Fruit fly (Drosophila melanogaster) whole organism, prepupa: ENCODE results near the gene CG32271.
A peak's percentile ranks its signal among the peaks of the same experiment; 100 is the strongest.

ENCODE experiments used
- CG10631 ChIP-seq: fragments of 200-800 bp; sonication (Bioruptor generic); optimal IDR thresholded peaks from 2 replicates; lab custom pipeline; 2016; ENCODE audit warnings: missing biosample characterization, missing genetic modification characterization
- CG10669 ChIP-seq: fragments of 200-800 bp; sonication (Bioruptor generic); optimal IDR thresholded peaks from 3 replicates; lab custom pipeline; 2018; ENCODE audit warnings: missing biosample characterization, mild to moderate bottlenecking, missing genetic modification characterization, moderate library complexity
- CG11762 ChIP-seq: fragments of 200-800 bp; sonication (Bioruptor generic); optimal IDR thresholded peaks from 3 replicates; lab custom pipeline; 2016; ENCODE audit warnings: missing biosample characterization, missing genetic modification characterization; ENCODE audit not compliant: insufficient read depth
- CG11902 ChIP-seq: fragments of 200-800 bp; sonication (Bioruptor generic); optimal IDR thresholded peaks from 3 replicates; lab custom pipeline; 2016; ENCODE audit warnings: missing biosample characterization, missing genetic modification characterization
- CG15336 ChIP-seq: fragments of 200-800 bp; sonication (Bioruptor generic); IDR thresholded peaks from 2 replicates; pipeline ENCODE4 v1.3.6; 2022; ENCODE audit warnings: missing biosample characterization, missing genetic modification characterization
- CG16779 ChIP-seq: fragments of 200-800 bp; sonication (Bioruptor generic); optimal IDR thresholded peaks from 3 replicates; lab custom pipeline; 2017; ENCODE audit warnings: missing biosample characterization, mild to moderate bottlenecking, missing genetic modification characterization
- CG3032 ChIP-seq: fragments of 200-800 bp; optimal IDR thresholded peaks from 2 replicates; lab custom pipeline; 2019; ENCODE audit warnings: missing biosample characterization, mild to moderate bottlenecking, missing genetic modification characterization, moderate library complexity
- CG32006 ChIP-seq: fragments of 200-800 bp; sonication (Bioruptor generic); optimal IDR thresholded peaks from 3 replicates; lab custom pipeline; 2017; ENCODE audit warnings: missing biosample characterization, mild to moderate bottlenecking, missing genetic modification characterization
- CG34406 ChIP-seq: fragments of 200-800 bp; sonication (Bioruptor generic); optimal IDR thresholded peaks from 3 replicates; lab custom pipeline; 2016; ENCODE audit warnings: missing biosample characterization, missing genetic modification characterization
- CG3919 ChIP-seq: fragments of 200-800 bp; sonication (Bioruptor generic); optimal IDR thresholded peaks from 3 replicates; lab custom pipeline; 2016; ENCODE audit warnings: missing biosample characterization, missing genetic modification characterization
- CG4318 ChIP-seq: fragments of 200-800 bp; sonication (Bioruptor generic); optimal IDR thresholded peaks from 3 replicates; lab custom pipeline; 2017; ENCODE audit warnings: missing biosample characterization, mild to moderate bottlenecking, missing genetic modification characterization
- CG6276 ChIP-seq: fragments of 200-800 bp; sonication (Bioruptor generic); optimal IDR thresholded peaks from 2 replicates; lab custom pipeline; 2017; ENCODE audit warnings: missing biosample characterization, mild to moderate bottlenecking, missing genetic modification characterization
- CG6808 ChIP-seq: fragments of 200-800 bp; sonication (Bioruptor generic); optimal IDR thresholded peaks from 3 replicates; lab custom pipeline; 2017; ENCODE audit warnings: missing biosample characterization, missing genetic modification characterization, mild to moderate bottlenecking, moderate library complexity, missing genetic modification reagents
- CG6854 ChIP-seq: fragments of 200-800 bp; sonication (Bioruptor generic); optimal IDR thresholded peaks from 2 replicates; lab custom pipeline; 2017; ENCODE audit warnings: missing biosample characterization, mild to moderate bottlenecking, missing genetic modification characterization
- CG7368 ChIP-seq: fragments of 200-800 bp; sonication (Bioruptor generic); optimal IDR thresholded peaks from 3 replicates; lab custom pipeline; 2016; ENCODE audit warnings: missing biosample characterization, missing genetic modification characterization
- CG8119 ChIP-seq: fragments of 200-800 bp; sonication (Bioruptor generic); IDR thresholded peaks from 3 replicates; pipeline ENCODE4 v1.3.6; 2022; ENCODE audit warnings: missing biosample characterization, missing genetic modification characterization
- CG8319 ChIP-seq: fragments of 200-800 bp; sonication (Bioruptor generic); optimal IDR thresholded peaks from 3 replicates; lab custom pipeline; 2016; ENCODE audit warnings: missing biosample characterization, missing genetic modification characterization
- CG9139 ChIP-seq: fragments of 200-800 bp; sonication (Bioruptor generic); optimal IDR thresholded peaks from 3 replicates; lab custom pipeline; 2017; ENCODE audit warnings: missing biosample characterization, mild to moderate bottlenecking, missing genetic modification characterization
- Ets21C ChIP-seq: fragments of 200-800 bp; sonication (Bioruptor generic); optimal IDR thresholded peaks from 3 replicates; lab custom pipeline; 2016; ENCODE audit warnings: missing biosample characterization, missing genetic modification characterization
- Ets96B ChIP-seq: fragments of 200-800 bp; optimal IDR thresholded peaks from 2 replicates; lab custom pipeline; 2019; ENCODE audit warnings: missing biosample characterization, mild to moderate bottlenecking, missing genetic modification characterization, moderate library complexity
- Gug ChIP-seq: fragments of 200-800 bp; sonication (Bioruptor generic); IDR thresholded peaks from 2 replicates; pipeline ENCODE4 v1.3.6; 2022; ENCODE audit warnings: missing biosample characterization, missing genetic modification characterization
- Hr38 ChIP-seq: sonication (Bioruptor generic); optimal IDR thresholded peaks from 2 replicates; lab custom pipeline; 2016; ENCODE audit warnings: missing biosample characterization, missing genetic modification characterization
- Hr39 ChIP-seq: fragments of 200-800 bp; sonication (Bioruptor generic); optimal IDR thresholded peaks from 2 replicates; lab custom pipeline; 2016; ENCODE audit warnings: missing biosample characterization, missing genetic modification characterization
- Hr4 ChIP-seq: fragments of 200-800 bp; sonication (Bioruptor generic); optimal IDR thresholded peaks from 3 replicates; lab custom pipeline; 2016; ENCODE audit warnings: missing biosample characterization, missing genetic modification characterization
- Lpt ChIP-seq: fragments of 200-800 bp; sonication (Bioruptor generic); optimal IDR thresholded peaks from 3 replicates; lab custom pipeline; 2016; ENCODE audit warnings: missing biosample characterization, missing genetic modification characterization
- Met ChIP-seq: fragments of 200-800 bp; sonication (Bioruptor generic); optimal IDR thresholded peaks from 3 replicates; lab custom pipeline; 2016; ENCODE audit warnings: missing biosample characterization, missing genetic modification characterization
- Smox ChIP-seq: fragments of 200-800 bp; sonication (Bioruptor generic); optimal IDR thresholded peaks from 3 replicates; lab custom pipeline; 2016; ENCODE audit warnings: missing biosample characterization, missing genetic modification characterization
- Sox102F ChIP-seq: fragments of 200-800 bp; sonication (Bioruptor generic); optimal IDR thresholded peaks from 2 replicates; lab custom pipeline; 2016; ENCODE audit warnings: missing biosample characterization, mild to moderate bottlenecking, missing genetic modification characterization
- Sox14 ChIP-seq: fragments of 200-800 bp; sonication (Bioruptor generic); optimal IDR thresholded peaks from 3 replicates; lab custom pipeline; 2016; ENCODE audit warnings: missing biosample characterization, missing genetic modification characterization
- Sox15 ChIP-seq: fragments of 200-800 bp; sonication (Bioruptor generic); optimal IDR thresholded peaks from 3 replicates; lab custom pipeline; 2016; ENCODE audit warnings: missing biosample characterization, missing genetic modification characterization
- achi ChIP-seq: fragments of 200-800 bp; sonication (Bioruptor generic); optimal IDR thresholded peaks from 3 replicates; lab custom pipeline; 2016; ENCODE audit warnings: missing biosample characterization, missing genetic modification characterization
- acj6 ChIP-seq: fragments of 200-800 bp; sonication (Bioruptor generic); optimal IDR thresholded peaks from 3 replicates; lab custom pipeline; 2016; ENCODE audit warnings: missing biosample characterization, missing genetic modification characterization
- cyc ChIP-seq: fragments of 200-800 bp; sonication (Bioruptor generic); optimal IDR thresholded peaks from 3 replicates; lab custom pipeline; 2016; ENCODE audit warnings: missing biosample characterization, missing genetic modification characterization
- dac ChIP-seq: fragments of 200-800 bp; sonication (Bioruptor generic); optimal IDR thresholded peaks from 2 replicates; lab custom pipeline; 2017; ENCODE audit warnings: missing biosample characterization, mild to moderate bottlenecking, missing genetic modification characterization
- dsx ChIP-seq: fragments of 200-800 bp; optimal IDR thresholded peaks from 3 replicates; lab custom pipeline; 2019; ENCODE audit warnings: missing biosample characterization, mild to moderate bottlenecking, missing genetic modification characterization, moderate library complexity; ENCODE audit not compliant: poor library complexity, severe bottlenecking
- eg ChIP-seq: fragments of 200-800 bp; sonication (Bioruptor generic); IDR thresholded peaks from 3 replicates; pipeline ENCODE4 v1.3.6; 2022; ENCODE audit warnings: missing biosample characterization, missing genetic modification characterization
- fd59A ChIP-seq: fragments of 200-800 bp; sonication (Bioruptor generic); optimal IDR thresholded peaks from 2 replicates; lab custom pipeline; 2017; ENCODE audit warnings: missing biosample characterization, mild to moderate bottlenecking, missing genetic modification characterization, missing genetic modification reagents
- lz ChIP-seq: fragments of 200-800 bp; sonication (Bioruptor generic); optimal IDR thresholded peaks from 3 replicates; lab custom pipeline; 2016; ENCODE audit warnings: missing biosample characterization, missing genetic modification characterization
- salr ChIP-seq, 2 experiments: fragments of 200-800 bp; sonication (Bioruptor generic); optimal IDR thresholded peaks; 3 replicates each; lab custom pipeline; 2016 to 2018; ENCODE audit warnings: missing biosample characterization in 2 of 2, missing genetic modification characterization in 2 of 2, mild to moderate bottlenecking in 1 of 2
- spab ChIP-seq: fragments of 200-800 bp; sonication (Bioruptor generic); optimal IDR thresholded peaks from 2 replicates; lab custom pipeline; 2017; ENCODE audit warnings: missing biosample characterization, mild to moderate bottlenecking, missing genetic modification characterization, missing genetic modification reagents
- ss ChIP-seq, 2 experiments: fragments of 200-800 bp; sonication (Bioruptor generic); optimal IDR thresholded peaks; 2 replicates in 1 of 2; 3 replicates in 1 of 2; lab custom pipeline; 2017 to 2018; ENCODE audit warnings: mild to moderate bottlenecking in 2 of 2, missing biosample characterization in 2 of 2, missing genetic modification characterization in 2 of 2, moderate library complexity in 1 of 2
- svp ChIP-seq: fragments of 200-800 bp; sonication (Bioruptor generic); peaks from one replicate; lab custom pipeline; 2016; ENCODE audit warnings: missing biosample characterization, missing genetic modification characterization
- vri ChIP-seq: fragments of 200-800 bp; sonication (Bioruptor generic); optimal IDR thresholded peaks from 3 replicates; lab custom pipeline; 2016; ENCODE audit warnings: missing biosample characterization, mild to moderate bottlenecking, missing genetic modification characterization

The CG32271 gene

DNA sequence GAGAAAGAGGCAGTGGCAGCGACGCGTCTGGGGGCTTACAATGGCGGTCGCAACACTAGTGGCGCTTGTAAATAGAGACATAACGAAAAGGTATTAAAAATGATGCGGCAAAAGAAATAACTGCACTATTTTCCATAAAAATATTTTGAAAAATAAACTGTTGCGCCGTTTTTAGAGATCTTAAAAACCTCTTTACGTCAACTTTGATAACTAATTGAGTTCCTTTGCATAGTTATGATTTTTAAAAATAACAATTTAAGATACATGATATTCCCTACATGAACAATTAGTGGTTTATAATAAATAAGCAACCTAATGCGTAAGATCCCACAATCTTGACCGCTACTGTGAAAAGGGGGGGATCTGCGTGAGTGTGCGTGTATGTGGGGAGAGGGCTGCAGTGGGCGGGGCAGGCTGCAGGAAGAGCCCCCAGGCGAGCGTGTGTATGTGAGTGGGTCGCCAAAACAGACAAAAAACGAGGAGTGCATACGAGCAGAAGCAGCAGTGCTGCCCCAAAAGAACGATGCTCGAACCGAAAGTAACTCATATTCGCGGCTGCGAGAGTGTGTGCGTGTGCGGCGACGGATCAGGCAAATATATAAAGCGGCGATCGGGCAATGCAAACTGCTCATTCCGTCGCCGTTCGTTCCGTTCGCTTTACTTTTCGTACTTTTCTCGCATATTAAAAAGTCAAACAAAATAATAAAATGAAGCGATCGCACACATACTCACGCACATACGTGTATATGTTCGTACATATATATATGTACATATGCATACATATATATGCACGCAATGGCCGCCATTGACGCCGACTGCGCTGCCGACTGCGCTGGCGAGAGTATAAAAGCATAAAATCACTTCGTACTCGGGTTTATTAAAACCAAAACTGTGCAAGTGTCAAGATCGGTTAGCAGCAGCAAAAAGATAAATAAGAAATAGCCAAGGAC lies 46.0 kb upstream of the CG32271 start (continued):
- TF ChIP-seq CG10631 (GFP tag; lab: Kevin White, UChicago): peak; percentile 97
- peak; percentile 82 for TF ChIP-seq dac (GFP tag; lab: Kevin White, UChicago)
- peak; percentile 99 for TF ChIP-seq acj6 (GFP tag; lab: Kevin White, UChicago)
- TF ChIP-seq Sox14 (GFP tag; lab: Kevin White, UChicago): peak; percentile 98
- TF ChIP-seq eg (GFP tag; lab: Robert Waterston, UW): peak; percentile 76
- TF ChIP-seq cyc: peak; percentile 99
- peak; percentile 96 for TF ChIP-seq CG9139 (GFP tag; lab: Kevin White, UChicago)
- peak; percentile 99 for TF ChIP-seq fd59A
- TF ChIP-seq CG11762 (GFP tag; lab: Kevin White, UChicago): peak; percentile 98
- TF ChIP-seq CG3919 (GFP tag; lab: Kevin White, UChicago): peak; percentile 98
- TF ChIP-seq ss (GFP tag; optimal IDR thresholded peaks at IDR 0.05; lab: Kevin White, UChicago): peak; percentile 98 to 99
- peak; percentile 96 for TF ChIP-seq Hr4 (GFP tag; lab: Kevin White, UChicago)
- peak; percentile 97 for TF ChIP-seq Sox102F (GFP tag; lab: Kevin White, UChicago)
- TF ChIP-seq CG6276 (GFP tag; lab: Kevin White, UChicago): peak; percentile 94
- no peak for TF ChIP-seq Hr38 (GFP tag; lab: Kevin White, UChicago)
- peak; percentile 99 for TF ChIP-seq Met (GFP tag; lab: Kevin White, UChicago)
- peak; percentile 98 for TF ChIP-seq CG8319 (GFP tag; lab: Kevin White, UChicago)
- TF ChIP-seq CG11902 (GFP tag; lab: Kevin White, UChicago): peak; percentile 98
- TF ChIP-seq lz (GFP tag; lab: Kevin White, UChicago): peak; percentile 98
- peak; percentile 97 for TF ChIP-seq achi
- TF ChIP-seq Sox15: peak; percentile 99

DNA sequence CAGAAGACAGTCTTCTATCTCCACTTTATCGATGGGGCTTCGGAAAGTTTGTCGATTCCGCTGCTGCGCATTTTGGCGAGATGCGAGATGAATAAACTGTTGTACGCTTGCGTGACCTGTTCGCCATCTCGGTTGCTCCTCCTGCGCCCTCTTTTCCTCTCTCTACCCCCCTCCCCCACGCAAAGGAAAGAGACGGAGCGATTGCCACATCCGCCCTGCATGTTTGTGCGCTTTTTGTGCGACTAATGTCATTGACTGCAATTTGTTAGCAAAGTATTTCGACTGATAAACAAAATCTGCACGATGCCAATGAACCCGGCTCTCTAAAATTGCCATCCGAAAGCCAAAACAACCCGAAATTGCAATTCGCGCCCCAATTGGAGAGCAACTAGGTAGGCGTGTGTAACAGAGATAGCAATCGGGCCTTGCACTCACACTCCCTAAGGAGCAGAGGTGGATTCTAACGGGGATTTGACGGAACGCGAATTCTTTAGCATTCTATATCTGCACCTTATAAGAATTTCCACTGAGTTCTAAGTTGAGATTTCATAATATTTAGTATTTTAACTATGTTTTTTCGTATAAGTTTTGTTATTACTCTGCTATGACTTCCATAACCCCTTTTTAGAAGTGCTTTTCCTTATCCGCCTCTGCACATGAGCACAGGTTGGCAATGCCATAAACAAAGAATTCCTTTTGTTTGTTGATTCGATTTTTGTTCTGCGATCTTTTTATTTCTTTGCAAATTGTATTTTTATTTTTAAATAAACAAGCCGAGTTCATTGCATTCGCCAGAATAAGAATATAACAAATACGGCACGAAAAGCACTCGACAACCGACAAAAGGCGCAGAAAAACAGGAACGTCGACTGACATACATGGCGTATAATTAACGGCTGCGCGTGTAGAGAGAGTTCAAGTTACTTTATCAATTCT lies 44.4 kb upstream of the CG32271 start, which contains the start of gene CG43389:
Gene CG43389 (plus strand): TSS at position 886 of the 936 bp plus-strand sequence.
- TF ChIP-seq dsx (peak; percentile 86), CG6854 (GFP tag; lab: Kevin White, UChicago) (peak; percentile 88), CG4318 (GFP tag; lab: Kevin White, UChicago) (peak; percentile 69), CG3032 (tag; lab: Kevin White, UChicago) (peak; percentile 89), CG6808 (peak; percentile 85), CG10631 (GFP tag; lab: Kevin White, UChicago) (peak; percentile 92), CG32006 (peak; percentile 83), CG6276 (GFP tag; lab: Kevin White, UChicago) (no peak), Sox15 (peak; percentile 96), Hr39 (GFP tag; lab: Kevin White, UChicago) (peak; percentile 98), CG15336 (peak; percentile 81), cyc (peak; percentile 95), svp (GFP tag; lab: Kevin White, UChicago) (peak; percentile 99), spab (peak; percentile 81), Sox14 (GFP tag; lab: Kevin White, UChicago) (peak; percentile 98), CG8119 (GFP tag; lab: Robert Waterston, UW) (peak; percentile 87), Smox (GFP tag; lab: Kevin White, UChicago) (peak; percentile 99), Lpt (GFP tag; lab: Kevin White, UChicago) (peak; percentile 81), CG11762 (GFP tag; lab: Kevin White, UChicago) (peak; percentile 72), Ets96B (peak; percentile 91), CG34406 (GFP tag; lab: Kevin White, UChicago) (peak; percentile 97), CG8319 (GFP tag; lab: Kevin White, UChicago) (peak; percentile 89), Ets21C (peak; percentile 96), salr (GFP tag; optimal IDR thresholded peaks at IDR 0.05; lab: Kevin White, UChicago) (peak; percentile 74 to 91), Hr4 (GFP tag; lab: Kevin White, UChicago) (peak; percentile 78), eg (GFP tag; lab: Robert Waterston, UW) (peak; percentile 81), CG16779 (tag; lab: Kevin White, UChicago) (peak; percentile 42), ss (GFP tag; optimal IDR thresholded peaks at IDR 0.05; lab: Kevin White, UChicago) (peak; percentile 93 to 95), vri (GFP tag; lab: Kevin White, UChicago) (peak; percentile 99), CG7368 (GFP tag; lab: Kevin White, UChicago) (peak; percentile 65), CG9139 (GFP tag; lab: Kevin White, UChicago) (peak; percentile 80), CG10669 (GFP tag; lab: Kevin White, UChicago) (peak; percentile 87), Gug (GFP tag; lab: Robert Waterston, UW) (peak; percentile 58)
